Worm (Caenorhabditis elegans): ENCODE data around the gene R144.12.

R144.12 gene

ce11 chrIII:5012460-5012859 lies 5.7 kb upstream of the R144.12 start:
- no peak for TF ChIP-seq ztf-11 (tag; optimal IDR thresholded peaks at IDR 0.05)
- no peak for TF ChIP-seq lsy-12 (tag; optimal IDR thresholded peaks at IDR 0.05)
- TF ChIP-seq lin-39 (tag; optimal IDR thresholded peaks at IDR 0.05): no peak
- no peak for TF ChIP-seq fos-1 (tag; optimal IDR thresholded peaks at IDR 0.05)
- TF ChIP-seq nhr-77 (tag; optimal IDR thresholded peaks at IDR 0.05): no peak
- no peak for TF ChIP-seq mdl-1 (tag; optimal IDR thresholded peaks at IDR 0.05)
- no peak for TF ChIP-seq elt-2 (tag; optimal IDR thresholded peaks at IDR 0.05)
- no peak for TF ChIP-seq ztf-4 (tag; optimal IDR thresholded peaks at IDR 0.05)
- no peak for TF ChIP-seq nhr-23 (tag; optimal IDR thresholded peaks at IDR 0.05)
- TF ChIP-seq nhr-12 (tag; optimal IDR thresholded peaks at IDR 0.05): no peak
- no peak for TF ChIP-seq skn-1 (tag; optimal IDR thresholded peaks at IDR 0.05)
- TF ChIP-seq zag-1 (tag; optimal IDR thresholded peaks at IDR 0.05): no peak
- TF ChIP-seq tbx-2 (tag; optimal IDR thresholded peaks at IDR 0.05): no peak
- TF ChIP-seq unc-39 (tag; optimal IDR thresholded peaks at IDR 0.05): no peak
- no peak for TF ChIP-seq fkh-10 (GFP tag; optimal IDR thresholded peaks at IDR 0.05)
- no peak for TF ChIP-seq nhr-28 (tag; optimal IDR thresholded peaks at IDR 0.05)
- TF ChIP-seq egl-5 (tag; optimal IDR thresholded peaks at IDR 0.05): no peak

ce11 chrIII:5010723-5011122 lies 3.9 kb upstream of the R144.12 start:
- TF ChIP-seq nhr-43 (tag; optimal IDR thresholded peaks at IDR 0.05; ENCODE audit: poor library complexity, severe bottlenecking) (no peak), lin-15B (tag; optimal IDR thresholded peaks at IDR 0.05) (no peak), ceh-82 (tag; optimal IDR thresholded peaks at IDR 0.05) (no peak), pqm-1 (tag; optimal IDR thresholded peaks at IDR 0.05) (no peak), aly-2 (tag; optimal IDR thresholded peaks at IDR 0.05) (no peak), nhr-12 (tag; optimal IDR thresholded peaks at IDR 0.05) (no peak), ZK546.5 (tag; optimal IDR thresholded peaks at IDR 0.05) (no peak)

ce11 chrIII:5008730-5009129 lies 1.9 kb upstream of the R144.12 start, which contains the start of gene R144.11:
Gene R144.11 (minus strand): TSS chrIII:5008830.
- TF ChIP-seq nhr-12 (tag; optimal IDR thresholded peaks at IDR 0.05) (no peak), nhr-237 (tag; optimal IDR thresholded peaks at IDR 0.05) (no peak), nhr-11 (tag; optimal IDR thresholded peaks at IDR 0.05) (no peak), elt-3 (tag; optimal IDR thresholded peaks at IDR 0.05) (no peak), jun-1 (tag; optimal IDR thresholded peaks at IDR 0.05) (no peak), nhr-67 (tag; optimal IDR thresholded peaks at IDR 0.05) (no peak), lin-39 (tag; optimal IDR thresholded peaks at IDR 0.05) (no peak), eor-1 (tag; optimal IDR thresholded peaks at IDR 0.05) (no peak), pha-4 (tag; optimal IDR thresholded peaks at IDR 0.05) (no peak), tbx-2 (tag; optimal IDR thresholded peaks at IDR 0.05) (no peak), aly-2 (tag; optimal IDR thresholded peaks at IDR 0.05) (no peak), unc-39 (tag; optimal IDR thresholded peaks at IDR 0.05) (no peak)

ce11 chrIII:5004621-5005020 lies 2.2 kb downstream of the R144.12 start, which contains the start of gene R144.6:
Gene R144.6 (minus strand): TSS chrIII:5004721.
- TF ChIP-seq nhr-23 (tag; optimal IDR thresholded peaks at IDR 0.05) (no peak), ama-1 (optimal IDR thresholded peaks at IDR 0.05) (no peak), fkh-2 (tag; optimal IDR thresholded peaks at IDR 0.05) (no peak), nhr-76 (tag; optimal IDR thresholded peaks at IDR 0.05) (no peak), ceh-9 (tag; optimal IDR thresholded peaks at IDR 0.05) (no peak), skn-1 (tag; optimal IDR thresholded peaks at IDR 0.05) (no peak), ztf-4 (tag; optimal IDR thresholded peaks at IDR 0.05) (no peak), mdl-1 (tag; optimal IDR thresholded peaks at IDR 0.05) (no peak), pqm-1 (tag; optimal IDR thresholded peaks at IDR 0.05) (no peak), sea-2 (GFP tag; optimal IDR thresholded peaks at IDR 0.05) (no peak), egl-27 (tag; optimal IDR thresholded peaks at IDR 0.05) (no peak), nhr-77 (tag; optimal IDR thresholded peaks at IDR 0.05) (no peak), ztf-11 (tag; optimal IDR thresholded peaks at IDR 0.05) (no peak), nfya-1 (tag; optimal IDR thresholded peaks at IDR 0.05; ENCODE audit: insufficient read depth) (no peak), unc-39 (tag; optimal IDR thresholded peaks at IDR 0.05) (no peak), nhr-28 (tag; optimal IDR thresholded peaks at IDR 0.05) (no peak), egl-5 (tag; optimal IDR thresholded peaks at IDR 0.05) (no peak), fos-1 (tag; optimal IDR thresholded peaks at IDR 0.05) (no peak), unc-62 (GFP tag; optimal IDR thresholded peaks at IDR 0.05) (no peak)

All from whole organism, L3 larva.